Fruit fly (Drosophila melanogaster) whole organism, embryonic: ENCODE data around the gene CG14331.

Source experiments
- Blimp-1 ChIP-seq: fragments of 200-800 bp; sonication (Bioruptor generic); optimal IDR thresholded peaks from 3 replicates; lab custom pipeline; 2018; ENCODE audit warnings: missing biosample characterization, missing genetic modification characterization, mild to moderate bottlenecking, moderate library complexity, missing genetic modification reagents
- CG4404 ChIP-seq: fragments of 200-800 bp; sonication (Bioruptor generic); IDR thresholded peaks from 2 replicates; pipeline ENCODE4 v1.3.6; 2022; ENCODE audit warnings: missing biosample characterization, missing genetic modification characterization
- CG5953 ChIP-seq: fragments of 200-800 bp; sonication (Bioruptor generic); IDR thresholded peaks from 2 replicates; pipeline ENCODE4 v1.3.6; 2022; ENCODE audit warnings: missing biosample characterization, missing genetic modification characterization
- Dip2 ChIP-seq: fragments of 200-800 bp; sonication (Bioruptor generic); IDR thresholded peaks from 2 replicates; pipeline ENCODE4 v1.3.6; 2022; ENCODE audit warnings: missing biosample characterization, missing genetic modification characterization
- Ets97D ChIP-seq: fragments of 200-800 bp; sonication (Bioruptor generic); optimal IDR thresholded peaks from 3 replicates; lab custom pipeline; 2016; ENCODE audit warnings: missing biosample characterization, missing genetic modification characterization
- Hr78 ChIP-seq, 2 experiments: fragments of 200-800 bp in 1 of 2; fragments of >200 bp in 1 of 2; sonication (Bioruptor generic) in 1 of 2; optimal IDR thresholded peaks; 2 replicates each; lab custom pipeline; 2017 to 2019; ENCODE audit warnings: missing biosample characterization in 2 of 2, missing genetic modification characterization in 2 of 2, mild to moderate bottlenecking in 1 of 2, moderate library complexity in 1 of 2
- Kr ChIP-seq: fragments of 200-800 bp; sonication (Bioruptor generic); optimal IDR thresholded peaks from 2 replicates; lab custom pipeline; 2017; ENCODE audit warnings: missing biosample characterization, mild to moderate bottlenecking, missing genetic modification characterization
- nau ChIP-seq: fragments of 200-800 bp; sonication (Bioruptor generic); optimal IDR thresholded peaks from 3 replicates; lab custom pipeline; 2017; ENCODE audit warnings: missing biosample characterization, mild to moderate bottlenecking, missing genetic modification characterization, missing genetic modification reagents

DNA sequence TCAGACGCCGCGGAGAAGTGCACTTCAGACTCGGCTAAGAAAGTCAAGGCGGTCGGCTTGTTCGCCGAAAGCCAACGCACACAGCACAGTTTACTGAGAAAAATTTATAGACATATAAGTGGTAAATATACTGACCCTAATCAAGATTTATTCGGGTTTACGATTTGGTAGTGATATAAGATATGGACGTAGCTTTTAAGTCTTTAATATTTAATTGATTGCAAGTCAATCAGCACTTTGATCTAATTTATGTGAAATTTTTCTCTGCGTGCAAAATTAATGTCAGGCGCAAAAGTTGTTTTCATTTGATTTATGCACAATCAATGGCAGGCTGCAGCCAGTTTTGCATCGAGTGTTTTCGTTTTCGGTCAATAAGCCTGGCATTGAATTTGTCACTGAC lies 10.0 kb downstream of the CG14331 start:
- TF ChIP-seq Hr78 (GFP tag; optimal IDR thresholded peaks at IDR 0.05; lab: Kevin White, UChicago) (no peak), Blimp-1 (GFP tag; lab: Kevin White, UChicago) (no peak), CG5953 (no peak), Dip2 (no peak), CG4404 (GFP tag; lab: Robert Waterston, UW) (no peak), Ets97D (no peak), Kr (GFP tag; lab: Kevin White, UChicago) (no peak), nau (GFP tag; lab: Kevin White, UChicago) (no peak)
